Worm (Caenorhabditis elegans): ENCODE measurements around the gene frpr-13.
"Not testable (repeated sequence)": the region's sequence is repeated elsewhere in the genome, so short reads cannot be mapped to it uniquely, and the experiment has no call there.

DNA sequence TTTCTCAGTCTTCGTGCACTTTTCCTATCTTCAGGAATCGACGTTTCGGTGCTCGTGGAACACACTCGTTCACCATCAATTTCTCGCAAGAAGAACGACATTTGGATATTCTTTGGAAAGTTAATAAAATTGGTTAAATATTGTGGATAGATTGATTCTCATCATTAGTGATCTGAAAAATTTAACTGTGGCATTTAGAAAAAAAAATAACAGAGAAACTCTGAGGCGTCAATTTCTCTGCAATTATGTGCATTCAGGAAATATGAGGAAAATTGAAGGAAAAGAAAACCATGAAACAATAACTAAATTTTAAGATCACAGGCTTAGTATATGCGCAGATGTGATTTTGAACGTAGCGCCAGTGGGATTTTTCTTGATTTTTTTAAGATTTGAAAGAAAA lies 36.9 kb upstream of the frpr-13 start, which contains the start of gene F07B7.12:
- TF ChIP-seq C34F6.9 (tag; optimal IDR thresholded peaks at IDR 0.05); Y55F3AM.14 (GFP tag; optimal IDR thresholded peaks at IDR 0.05); ama-1 (optimal IDR thresholded peaks at IDR 0.05); R02D3.7 (tag; optimal IDR thresholded peaks at IDR 0.05); alr-1 (tag; optimal IDR thresholded peaks at IDR 0.05); ZK546.5 (tag; optimal IDR thresholded peaks at IDR 0.05); unc-62 (GFP tag; optimal IDR thresholded peaks at IDR 0.05); nhr-237 (tag; optimal IDR thresholded peaks at IDR 0.05); lin-13 (GFP tag; optimal IDR thresholded peaks at IDR 0.05); elt-1 (tag; optimal IDR thresholded peaks at IDR 0.05); nhr-21 (tag; optimal IDR thresholded peaks at IDR 0.05); ceh-16 (tag; optimal IDR thresholded peaks at IDR 0.05); lin-11 (tag; optimal IDR thresholded peaks at IDR 0.05); unc-39 (tag; optimal IDR thresholded peaks at IDR 0.05): not testable (repeated sequence)
